Fruit fly (Drosophila melanogaster) whole organism, prepupa: Measurements from ENCODE around the gene GstO2.

Experiments
- Blimp-1 ChIP-seq: fragments of 200-800 bp; sonication (Bioruptor generic); optimal IDR thresholded peaks from 3 replicates; lab custom pipeline; 2017; ENCODE audit warnings: missing biosample characterization, missing genetic modification characterization, mild to moderate bottlenecking, moderate library complexity, missing genetic modification reagents
- CG10631 ChIP-seq: fragments of 200-800 bp; sonication (Bioruptor generic); optimal IDR thresholded peaks from 2 replicates; lab custom pipeline; 2016; ENCODE audit warnings: missing biosample characterization, missing genetic modification characterization
- CG10669 ChIP-seq: fragments of 200-800 bp; sonication (Bioruptor generic); optimal IDR thresholded peaks from 3 replicates; lab custom pipeline; 2018; ENCODE audit warnings: missing biosample characterization, mild to moderate bottlenecking, missing genetic modification characterization, moderate library complexity
- CG11762 ChIP-seq: fragments of 200-800 bp; sonication (Bioruptor generic); optimal IDR thresholded peaks from 3 replicates; lab custom pipeline; 2016; ENCODE audit warnings: missing biosample characterization, missing genetic modification characterization; ENCODE audit not compliant: insufficient read depth
- CG11902 ChIP-seq: fragments of 200-800 bp; sonication (Bioruptor generic); optimal IDR thresholded peaks from 3 replicates; lab custom pipeline; 2016; ENCODE audit warnings: missing biosample characterization, missing genetic modification characterization
- CG15336 ChIP-seq: fragments of 200-800 bp; sonication (Bioruptor generic); IDR thresholded peaks from 2 replicates; pipeline ENCODE4 v1.3.6; 2022; ENCODE audit warnings: missing biosample characterization, missing genetic modification characterization
- CG1621 ChIP-seq: fragments of 200-800 bp; sonication (Bioruptor generic); optimal IDR thresholded peaks from 3 replicates; lab custom pipeline; 2018; ENCODE audit warnings: missing biosample characterization, mild to moderate bottlenecking, missing genetic modification characterization
- CG16779 ChIP-seq: fragments of 200-800 bp; sonication (Bioruptor generic); optimal IDR thresholded peaks from 3 replicates; lab custom pipeline; 2017; ENCODE audit warnings: missing biosample characterization, mild to moderate bottlenecking, missing genetic modification characterization
- CG3032 ChIP-seq: fragments of 200-800 bp; optimal IDR thresholded peaks from 2 replicates; lab custom pipeline; 2019; ENCODE audit warnings: missing biosample characterization, mild to moderate bottlenecking, missing genetic modification characterization, moderate library complexity
- CG32006 ChIP-seq: fragments of 200-800 bp; sonication (Bioruptor generic); optimal IDR thresholded peaks from 3 replicates; lab custom pipeline; 2017; ENCODE audit warnings: missing biosample characterization, mild to moderate bottlenecking, missing genetic modification characterization
- CG34406 ChIP-seq: fragments of 200-800 bp; sonication (Bioruptor generic); optimal IDR thresholded peaks from 3 replicates; lab custom pipeline; 2016; ENCODE audit warnings: missing biosample characterization, missing genetic modification characterization
- CG3919 ChIP-seq: fragments of 200-800 bp; sonication (Bioruptor generic); optimal IDR thresholded peaks from 3 replicates; lab custom pipeline; 2016; ENCODE audit warnings: missing biosample characterization, missing genetic modification characterization
- CG4318 ChIP-seq: fragments of 200-800 bp; sonication (Bioruptor generic); optimal IDR thresholded peaks from 3 replicates; lab custom pipeline; 2017; ENCODE audit warnings: missing biosample characterization, mild to moderate bottlenecking, missing genetic modification characterization
- CG6163 ChIP-seq: fragments of 200-800 bp; sonication (Bioruptor generic); IDR thresholded peaks from 3 replicates; pipeline ENCODE4 v1.3.6; 2022; ENCODE audit warnings: missing biosample characterization, missing genetic modification characterization
- CG6276 ChIP-seq: fragments of 200-800 bp; sonication (Bioruptor generic); optimal IDR thresholded peaks from 2 replicates; lab custom pipeline; 2017; ENCODE audit warnings: missing biosample characterization, mild to moderate bottlenecking, missing genetic modification characterization
- CG6792 ChIP-seq: fragments of 200-800 bp; sonication (Bioruptor generic); optimal IDR thresholded peaks from 3 replicates; lab custom pipeline; 2016; ENCODE audit warnings: missing biosample characterization, missing genetic modification characterization
- CG6808 ChIP-seq: fragments of 200-800 bp; sonication (Bioruptor generic); optimal IDR thresholded peaks from 3 replicates; lab custom pipeline; 2017; ENCODE audit warnings: missing biosample characterization, missing genetic modification characterization, mild to moderate bottlenecking, moderate library complexity, missing genetic modification reagents
- CG6854 ChIP-seq: fragments of 200-800 bp; sonication (Bioruptor generic); optimal IDR thresholded peaks from 2 replicates; lab custom pipeline; 2017; ENCODE audit warnings: missing biosample characterization, mild to moderate bottlenecking, missing genetic modification characterization
- CG7368 ChIP-seq: fragments of 200-800 bp; sonication (Bioruptor generic); optimal IDR thresholded peaks from 3 replicates; lab custom pipeline; 2016; ENCODE audit warnings: missing biosample characterization, missing genetic modification characterization
- CG8119 ChIP-seq: fragments of 200-800 bp; sonication (Bioruptor generic); IDR thresholded peaks from 3 replicates; pipeline ENCODE4 v1.3.6; 2022; ENCODE audit warnings: missing biosample characterization, missing genetic modification characterization
- CG8319 ChIP-seq: fragments of 200-800 bp; sonication (Bioruptor generic); optimal IDR thresholded peaks from 3 replicates; lab custom pipeline; 2016; ENCODE audit warnings: missing biosample characterization, missing genetic modification characterization
- CG8632 ChIP-seq: fragments of 200-800 bp; sonication (Bioruptor generic); optimal IDR thresholded peaks from 3 replicates; lab custom pipeline; 2016; ENCODE audit warnings: missing biosample characterization, missing genetic modification characterization
- Eip75B ChIP-seq: fragments of 200-800 bp; sonication (Bioruptor generic); optimal IDR thresholded peaks from 3 replicates; lab custom pipeline; 2016; ENCODE audit warnings: missing biosample characterization, missing genetic modification characterization
- Eip78C ChIP-seq: fragments of 200-800 bp; sonication (Bioruptor generic); peaks from one replicate; lab custom pipeline; 2016; ENCODE audit warnings: missing biosample characterization, missing genetic modification characterization
- Eip93F ChIP-seq: fragments of 200-800 bp; sonication (Bioruptor generic); optimal IDR thresholded peaks from 2 replicates; lab custom pipeline; 2016; ENCODE audit warnings: missing biosample characterization, mild to moderate bottlenecking, missing genetic modification characterization
- Ets96B ChIP-seq: fragments of 200-800 bp; optimal IDR thresholded peaks from 2 replicates; lab custom pipeline; 2019; ENCODE audit warnings: missing biosample characterization, mild to moderate bottlenecking, missing genetic modification characterization, moderate library complexity
- Gug ChIP-seq: fragments of 200-800 bp; sonication (Bioruptor generic); IDR thresholded peaks from 2 replicates; pipeline ENCODE4 v1.3.6; 2022; ENCODE audit warnings: missing biosample characterization, missing genetic modification characterization
- Hr39 ChIP-seq: fragments of 200-800 bp; sonication (Bioruptor generic); optimal IDR thresholded peaks from 2 replicates; lab custom pipeline; 2016; ENCODE audit warnings: missing biosample characterization, missing genetic modification characterization
- Hr4 ChIP-seq: fragments of 200-800 bp; sonication (Bioruptor generic); optimal IDR thresholded peaks from 3 replicates; lab custom pipeline; 2016; ENCODE audit warnings: missing biosample characterization, missing genetic modification characterization
- Lpt ChIP-seq: fragments of 200-800 bp; sonication (Bioruptor generic); optimal IDR thresholded peaks from 3 replicates; lab custom pipeline; 2016; ENCODE audit warnings: missing biosample characterization, missing genetic modification characterization
- Met ChIP-seq: fragments of 200-800 bp; sonication (Bioruptor generic); optimal IDR thresholded peaks from 3 replicates; lab custom pipeline; 2016; ENCODE audit warnings: missing biosample characterization, missing genetic modification characterization
- OdsH ChIP-seq: fragments of 200-800 bp; sonication (Bioruptor generic); optimal IDR thresholded peaks from 3 replicates; lab custom pipeline; 2016; ENCODE audit warnings: missing biosample characterization, missing genetic modification characterization
- Sox102F ChIP-seq: fragments of 200-800 bp; sonication (Bioruptor generic); optimal IDR thresholded peaks from 2 replicates; lab custom pipeline; 2016; ENCODE audit warnings: missing biosample characterization, mild to moderate bottlenecking, missing genetic modification characterization
- Sox14 ChIP-seq: fragments of 200-800 bp; sonication (Bioruptor generic); optimal IDR thresholded peaks from 3 replicates; lab custom pipeline; 2016; ENCODE audit warnings: missing biosample characterization, missing genetic modification characterization
- Sox15 ChIP-seq: fragments of 200-800 bp; sonication (Bioruptor generic); optimal IDR thresholded peaks from 3 replicates; lab custom pipeline; 2016; ENCODE audit warnings: missing biosample characterization, missing genetic modification characterization
- achi ChIP-seq: fragments of 200-800 bp; sonication (Bioruptor generic); optimal IDR thresholded peaks from 3 replicates; lab custom pipeline; 2016; ENCODE audit warnings: missing biosample characterization, missing genetic modification characterization
- acj6 ChIP-seq: fragments of 200-800 bp; sonication (Bioruptor generic); optimal IDR thresholded peaks from 3 replicates; lab custom pipeline; 2016; ENCODE audit warnings: missing biosample characterization, missing genetic modification characterization
- cyc ChIP-seq: fragments of 200-800 bp; sonication (Bioruptor generic); optimal IDR thresholded peaks from 3 replicates; lab custom pipeline; 2016; ENCODE audit warnings: missing biosample characterization, missing genetic modification characterization
- dac ChIP-seq: fragments of 200-800 bp; sonication (Bioruptor generic); optimal IDR thresholded peaks from 2 replicates; lab custom pipeline; 2017; ENCODE audit warnings: missing biosample characterization, mild to moderate bottlenecking, missing genetic modification characterization
- dsx ChIP-seq: fragments of 200-800 bp; optimal IDR thresholded peaks from 3 replicates; lab custom pipeline; 2019; ENCODE audit warnings: missing biosample characterization, mild to moderate bottlenecking, missing genetic modification characterization, moderate library complexity; ENCODE audit not compliant: poor library complexity, severe bottlenecking
- esn ChIP-seq: fragments of 200-800 bp; sonication (Bioruptor generic); optimal IDR thresholded peaks from 2 replicates; lab custom pipeline; 2016; ENCODE audit warnings: missing biosample characterization, mild to moderate bottlenecking, missing genetic modification characterization, moderate library complexity
- fd59A ChIP-seq: fragments of 200-800 bp; sonication (Bioruptor generic); optimal IDR thresholded peaks from 2 replicates; lab custom pipeline; 2017; ENCODE audit warnings: missing biosample characterization, mild to moderate bottlenecking, missing genetic modification characterization, missing genetic modification reagents
- fkh ChIP-seq: fragments of 200-800 bp; sonication (Bioruptor generic); optimal IDR thresholded peaks from 3 replicates; lab custom pipeline; 2017; ENCODE audit warnings: missing biosample characterization, mild to moderate bottlenecking, missing genetic modification characterization, moderate library complexity
- lz ChIP-seq: fragments of 200-800 bp; sonication (Bioruptor generic); optimal IDR thresholded peaks from 3 replicates; lab custom pipeline; 2016; ENCODE audit warnings: missing biosample characterization, missing genetic modification characterization
- net ChIP-seq: fragments of 200-800 bp; sonication (Bioruptor generic); optimal IDR thresholded peaks from 3 replicates; lab custom pipeline; 2016; ENCODE audit warnings: missing biosample characterization, missing genetic modification characterization
- pdm3 ChIP-seq: fragments of 200-800 bp; sonication (Bioruptor generic); optimal IDR thresholded peaks from 3 replicates; lab custom pipeline; 2016; ENCODE audit warnings: missing biosample characterization, missing genetic modification characterization
- salr ChIP-seq, 2 experiments: fragments of 200-800 bp; sonication (Bioruptor generic); optimal IDR thresholded peaks; 3 replicates each; lab custom pipeline; 2016 to 2018; ENCODE audit warnings: missing biosample characterization in 2 of 2, missing genetic modification characterization in 2 of 2, mild to moderate bottlenecking in 1 of 2
- ss ChIP-seq, 2 experiments: fragments of 200-800 bp; sonication (Bioruptor generic); optimal IDR thresholded peaks; 2 replicates in 1 of 2; 3 replicates in 1 of 2; lab custom pipeline; 2017 to 2018; ENCODE audit warnings: mild to moderate bottlenecking in 2 of 2, missing biosample characterization in 2 of 2, missing genetic modification characterization in 2 of 2, moderate library complexity in 1 of 2
- topi ChIP-seq: fragments of 200-800 bp; sonication (Bioruptor generic); optimal IDR thresholded peaks from 3 replicates; lab custom pipeline; 2016; ENCODE audit warnings: missing biosample characterization, missing genetic modification characterization
- vri ChIP-seq: fragments of 200-800 bp; sonication (Bioruptor generic); optimal IDR thresholded peaks from 3 replicates; lab custom pipeline; 2016; ENCODE audit warnings: missing biosample characterization, mild to moderate bottlenecking, missing genetic modification characterization

The GstO2 gene

DNA sequence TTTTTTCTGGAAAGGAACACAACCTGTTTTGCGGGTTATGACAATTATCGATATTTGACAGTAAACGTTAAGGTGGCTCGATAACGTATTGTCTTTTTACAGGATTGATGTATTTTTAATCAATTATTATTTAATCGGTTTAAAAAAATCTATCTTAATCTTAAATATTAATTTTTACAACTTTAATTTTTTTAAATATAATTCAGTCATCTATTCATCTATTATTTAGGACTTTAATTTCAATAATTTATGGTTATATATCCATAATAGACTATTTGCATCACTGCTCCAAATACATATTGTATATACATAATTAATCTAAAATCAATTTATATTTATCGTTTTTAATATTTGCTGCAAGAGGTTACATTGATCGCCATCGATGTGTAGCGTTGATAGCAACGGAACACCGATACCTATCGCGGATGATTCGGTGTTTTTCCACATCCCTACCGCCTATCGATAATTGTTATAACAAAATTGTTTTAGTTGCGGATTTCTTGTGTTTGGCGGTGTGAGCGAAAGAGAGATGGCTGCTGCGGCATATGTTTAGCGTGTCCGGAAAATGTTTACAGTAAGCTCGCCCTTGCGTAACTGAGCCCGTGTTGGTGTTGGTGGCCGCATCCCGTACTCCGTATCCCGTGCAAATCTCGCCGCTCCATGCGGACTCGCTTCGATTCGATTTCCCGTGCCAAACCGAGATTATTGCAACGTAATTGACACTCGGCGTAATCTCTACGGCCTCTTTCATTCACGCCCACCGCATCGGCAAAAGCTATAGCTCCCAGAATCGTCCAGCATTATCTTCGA is 1.7 kb upstream of the GstO2 start, which contains the start of the genes GstO1 and foi:
GstO1 (minus strand) TSS at position 51 of the 810 bp plus-strand sequence.
foi (plus strand) TSS at position 429 of the 810 bp plus-strand sequence.
- TF ChIP-seq CG10669 (GFP tag; lab: Kevin White, UChicago), result peak; percentile 14
- no peak for TF ChIP-seq Sox15 (GFP tag; lab: Kevin White, UChicago)
- peak; percentile 38 for TF ChIP-seq CG32006
- no peak for TF ChIP-seq CG6276 (GFP tag; lab: Kevin White, UChicago)
- peak; percentile 82 for TF ChIP-seq CG1621 (tag; lab: Kevin White, UChicago)
- no peak for TF ChIP-seq CG3919 (GFP tag; lab: Kevin White, UChicago)
- peak; percentile 67 for TF ChIP-seq vri (GFP tag; lab: Kevin White, UChicago)
- peak; percentile 48 for TF ChIP-seq esn (GFP tag; lab: Kevin White, UChicago)
- peak in 1 of 2 experiments; percentile 37 for TF ChIP-seq salr (GFP tag; optimal IDR thresholded peaks at IDR 0.05; lab: Kevin White, UChicago)
- TF ChIP-seq CG10631 (GFP tag; lab: Kevin White, UChicago), result no peak
- TF ChIP-seq CG6808 (GFP tag; lab: Kevin White, UChicago), result no peak
- no peak for TF ChIP-seq CG8119 (GFP tag; lab: Robert Waterston, UW)
- no peak for TF ChIP-seq CG4318 (GFP tag; lab: Kevin White, UChicago)
- TF ChIP-seq CG6163 (GFP tag; lab: Robert Waterston, UW), result no peak
- no peak for TF ChIP-seq Blimp-1 (GFP tag; lab: Kevin White, UChicago)
- no peak for TF ChIP-seq Gug
- TF ChIP-seq CG16779 (tag; lab: Kevin White, UChicago), result no peak
- TF ChIP-seq lz (GFP tag; lab: Kevin White, UChicago), result peak; percentile 23
- TF ChIP-seq Ets96B (tag; lab: Kevin White, UChicago), result peak; percentile 16
- TF ChIP-seq CG8319 (GFP tag; lab: Kevin White, UChicago), result no peak
- no peak for TF ChIP-seq fd59A (GFP tag; lab: Kevin White, UChicago)
- TF ChIP-seq Sox14 (GFP tag; lab: Kevin White, UChicago), result no peak
- TF ChIP-seq CG6792 (GFP tag; lab: Kevin White, UChicago), result peak; percentile 19
- no peak for TF ChIP-seq ss (GFP tag; optimal IDR thresholded peaks at IDR 0.05; lab: Kevin White, UChicago)
- peak; percentile 33 for TF ChIP-seq CG3032
- no peak for TF ChIP-seq fkh
- TF ChIP-seq dac (GFP tag; lab: Kevin White, UChicago), result no peak
- peak; percentile 22 for TF ChIP-seq pdm3
- peak; percentile 40 for TF ChIP-seq topi (GFP tag; lab: Kevin White, UChicago)
- TF ChIP-seq Sox102F (GFP tag; lab: Kevin White, UChicago), result no peak
- no peak for TF ChIP-seq cyc (GFP tag; lab: Kevin White, UChicago)
- TF ChIP-seq dsx (GFP tag; lab: Kevin White, UChicago), result peak; percentile 39
- TF ChIP-seq CG34406 (GFP tag; lab: Kevin White, UChicago), result peak; percentile 19
- TF ChIP-seq Eip93F (GFP tag; lab: Kevin White, UChicago), result no peak
- TF ChIP-seq Met, result no peak
- no peak for TF ChIP-seq OdsH (GFP tag; lab: Kevin White, UChicago)
- peak; percentile 9 for TF ChIP-seq acj6 (GFP tag; lab: Kevin White, UChicago)
- no peak for TF ChIP-seq Eip75B
- TF ChIP-seq achi (GFP tag; lab: Kevin White, UChicago), result peak; percentile 58
- no peak for TF ChIP-seq CG7368 (GFP tag; lab: Kevin White, UChicago)
- no peak for TF ChIP-seq CG11762
- TF ChIP-seq Hr4 (GFP tag; lab: Kevin White, UChicago), result no peak
- peak; percentile 7 for TF ChIP-seq Hr39 (GFP tag; lab: Kevin White, UChicago)
- TF ChIP-seq Lpt (GFP tag; lab: Kevin White, UChicago), result no peak
- TF ChIP-seq net (GFP tag; lab: Kevin White, UChicago), result no peak
- TF ChIP-seq Eip78C (GFP tag; lab: Kevin White, UChicago), result peak; percentile 45
- TF ChIP-seq CG6854 (GFP tag; lab: Kevin White, UChicago), result no peak
- peak; percentile 10 for TF ChIP-seq CG8632 (GFP tag; lab: Kevin White, UChicago)
- TF ChIP-seq CG15336 (GFP tag; lab: Robert Waterston, UW), result 0 out of 2 replicates have a peak, but pooled peaks have one; percentile 10
- no peak for TF ChIP-seq CG11902 (GFP tag; lab: Kevin White, UChicago)
